Worm (Caenorhabditis elegans): ENCODE measurements around the gene col-131.

- TF ChIP-seq pqm-1 (tag; optimal IDR thresholded peaks at IDR 0.05) (no peak), daf-8 (GFP tag; IDR thresholded peaks at IDR 0.05) (no peak), pha-4 (GFP tag; IDR thresholded peaks at IDR 0.05) (no peak), pha-4 (tag; optimal IDR thresholded peaks at IDR 0.05) (no peak), mes-2 (tag; optimal IDR thresholded peaks at IDR 0.05; ENCODE audit: poor library complexity, severe bottlenecking) (no peak), hlh-30 (tag; optimal IDR thresholded peaks at IDR 0.05; ENCODE audit: insufficient read depth) (no peak), lsy-2 (tag; optimal IDR thresholded peaks at IDR 0.05) (no peak), vab-7 (GFP tag; IDR thresholded peaks at IDR 0.05) (no peak), egl-43 (GFP tag; IDR thresholded peaks at IDR 0.05) (no peak), ceh-82 (tag; optimal IDR thresholded peaks at IDR 0.05) (no peak), unc-130 (GFP tag; optimal IDR thresholded peaks at IDR 0.05) (no peak), ZK546.5 (tag; optimal IDR thresholded peaks at IDR 0.05) (no peak), php-3 (GFP tag; IDR thresholded peaks at IDR 0.05) (no peak), arid-1 (GFP tag; conservative IDR thresholded peaks at IDR 0.05) (no peak), snpc-4 (tag; optimal IDR thresholded peaks at IDR 0.05) (no peak)
Observed at ce11 chrIV:13071445-13071844, 4.3 kb upstream of the col-131 start, which contains the start of gene scl-8.
